Fruit fly (Drosophila melanogaster): ENCODE data around the gene rdx.

Gene rdx

dm6 chr3R:14016758-14017406 lies 15.0 kb downstream of the rdx start (continued):
- TF ChIP-seq CG10462 (GFP tag; optimal IDR thresholded peaks at IDR 0.05) = peak; percentile 30
- TF ChIP-seq Hr3 (GFP tag; optimal IDR thresholded peaks at IDR 0.05) = peak; percentile 64
- peak; percentile 51 to 66 for TF ChIP-seq chif (GFP tag; optimal IDR thresholded peaks at IDR 0.05)
- peak; percentile 37 for TF ChIP-seq CG10209 (GFP tag; optimal IDR thresholded peaks at IDR 0.05)
- peak; percentile 65 for TF ChIP-seq CG30403 (GFP tag; optimal IDR thresholded peaks at IDR 0.05)
- TF ChIP-seq amos (GFP tag; IDR thresholded peaks at IDR 0.05; ENCODE audit: partially characterized antibody) = no peak
- TF ChIP-seq kah (GFP tag; optimal IDR thresholded peaks at IDR 0.05) = peak; percentile 38
- peak; percentile 52 for TF ChIP-seq CG9817 (tag; optimal IDR thresholded peaks at IDR 0.05)
- TF ChIP-seq CG16813 (GFP tag; IDR thresholded peaks at IDR 0.05; ENCODE audit: partially characterized antibody) = no peak
- TF ChIP-seq zfh2 (GFP tag; optimal IDR thresholded peaks at IDR 0.05) = peak; percentile 4
- TF ChIP-seq CG16863 (GFP tag; optimal IDR thresholded peaks at IDR 0.05) = peak; percentile 64
- TF ChIP-seq ems (GFP tag; optimal IDR thresholded peaks at IDR 0.05) = peak; percentile 24
- TF ChIP-seq fd102C (GFP tag; optimal IDR thresholded peaks at IDR 0.05) = no peak
- no peak for TF ChIP-seq jing (GFP tag; optimal IDR thresholded peaks at IDR 0.05)
- TF ChIP-seq trem (tag; optimal IDR thresholded peaks at IDR 0.05) = no peak
- TF ChIP-seq schlank (tag; optimal IDR thresholded peaks at IDR 0.05) = peak; percentile 22
- no peak for TF ChIP-seq gcm (GFP tag; optimal IDR thresholded peaks at IDR 0.05)
- TF ChIP-seq bcd (GFP tag; optimal IDR thresholded peaks at IDR 0.05) = peak; percentile 57
- TF ChIP-seq scrt (GFP tag; optimal IDR thresholded peaks at IDR 0.05) = peak; percentile 13
- TF ChIP-seq CG12769 (tag; optimal IDR thresholded peaks at IDR 0.05) = peak; percentile 73
- TF ChIP-seq CG30020 (tag; optimal IDR thresholded peaks at IDR 0.05) = no peak
- TF ChIP-seq CG32532 (GFP tag; IDR thresholded peaks at IDR 0.05) = peak; percentile 25; the same call in 1 of the 2 replicates
- TF ChIP-seq CG14965 (GFP tag; optimal IDR thresholded peaks at IDR 0.05; ENCODE audit: borderline replicate concordance) = no peak
- TF ChIP-seq ab (GFP tag; optimal IDR thresholded peaks at IDR 0.05) = peak; percentile 61
- TF ChIP-seq Ptx1 (GFP tag; IDR thresholded peaks at IDR 0.05) = peak; percentile 66
- TF ChIP-seq Blimp-1 (GFP tag; optimal IDR thresholded peaks at IDR 0.05) = peak; percentile 37
- TF ChIP-seq run (tag; optimal IDR thresholded peaks at IDR 0.05) = peak; percentile 33
- TF ChIP-seq br (optimal IDR thresholded peaks at IDR 0.05) = no peak
- TF ChIP-seq PHDP (tag; optimal IDR thresholded peaks at IDR 0.05) = peak; percentile 41
- TF ChIP-seq B-H2 (GFP tag; optimal IDR thresholded peaks at IDR 0.05) = no peak
- TF ChIP-seq CG13424 (tag; optimal IDR thresholded peaks at IDR 0.05) = peak; percentile 64
- peak; percentile 64 for TF ChIP-seq CG4424 (GFP tag; optimal IDR thresholded peaks at IDR 0.05)
- TF ChIP-seq vfl (GFP tag; optimal IDR thresholded peaks at IDR 0.05) = no peak
- no peak for TF ChIP-seq MBD-R2 (GFP tag; IDR thresholded peaks at IDR 0.05)
- no peak for TF ChIP-seq croc (GFP tag; conservative IDR thresholded peaks at IDR 0.05)
- TF ChIP-seq shn (GFP tag; optimal IDR thresholded peaks at IDR 0.05) = peak; percentile 66
- TF ChIP-seq CG4820 (GFP tag; optimal IDR thresholded peaks at IDR 0.05) = peak; percentile 44
- TF ChIP-seq tio (GFP tag; optimal IDR thresholded peaks at IDR 0.05) = peak; percentile 16
- TF ChIP-seq CG18619 (GFP tag; optimal IDR thresholded peaks at IDR 0.05) = peak; percentile 39
- no peak for TF ChIP-seq CG2875 (GFP tag; optimal IDR thresholded peaks at IDR 0.05)
- TF ChIP-seq CG2199 (GFP tag; IDR thresholded peaks at IDR 0.05) = peak; percentile 72; the same call in 1 of the 3 replicates
- TF ChIP-seq Awh (GFP tag; IDR thresholded peaks at IDR 0.05) = no peak; the same call in 1 of the 2 replicates
- no peak for TF ChIP-seq CG1832 (GFP tag; optimal IDR thresholded peaks at IDR 0.05)
- TF ChIP-seq CG11723 (GFP tag; optimal IDR thresholded peaks at IDR 0.05) = no peak
- TF ChIP-seq CG11456 (GFP tag; IDR thresholded peaks at IDR 0.05) = no peak
- TF ChIP-seq zen (tag; optimal IDR thresholded peaks at IDR 0.05) = no peak
- TF ChIP-seq CG33557 (GFP tag; optimal IDR thresholded peaks at IDR 0.05) = no peak
- peak; percentile 3 for TF ChIP-seq en (GFP tag; optimal IDR thresholded peaks at IDR 0.05)
- TF ChIP-seq Hmr (GFP tag; optimal IDR thresholded peaks at IDR 0.05) = peak; percentile 45
- TF ChIP-seq sima (GFP tag; optimal IDR thresholded peaks at IDR 0.05) = no peak

Measured in whole organism, embryonic.